Worm (Caenorhabditis elegans) whole organism, young adult: ENCODE data around the gene C01G10.17.
"Not testable (repeated sequence)": the region's sequence is repeated elsewhere in the genome, so short reads cannot be mapped to it uniquely, and the experiment has no call there.

Source experiments
- B0035.1 ChIP-seq: sonication (generic microtip); optimal IDR thresholded peaks from 2 replicates; lab custom pipeline; 2016; ENCODE audit warnings: missing genetic modification characterization, mild to moderate bottlenecking, missing compliant biosample characterization, missing genotype, missing genetic modification reagents
- B0336.3 ChIP-seq: fragments of 200-800 bp; sonication (Bioruptor generic); IDR thresholded peaks from 2 replicates; pipeline ENCODE4 v1.3.6; 2022; ENCODE audit warnings: missing genetic modification characterization, missing compliant biosample characterization
- C17E4.6 ChIP-seq: fragments of 200-800 bp; sonication (Bioruptor generic); IDR thresholded peaks from 2 replicates; pipeline ENCODE4 v1.3.6; 2022; ENCODE audit warnings: missing genetic modification reagents, missing genetic modification characterization, missing compliant biosample characterization
- D2030.7 ChIP-seq: fragments of 200-800 bp; sonication (Bioruptor generic); IDR thresholded peaks from 2 replicates; pipeline ENCODE4 v1.3.6; 2022; ENCODE audit warnings: missing genetic modification reagents, missing genetic modification characterization, missing compliant biosample characterization
- F23B12.7 ChIP-seq: sonication (generic microtip); optimal IDR thresholded peaks from 2 replicates; lab custom pipeline; 2017; ENCODE audit warnings: missing genetic modification characterization, mild to moderate bottlenecking, missing compliant biosample characterization, antibody characterized with exemption, moderate library complexity; ENCODE audit not compliant: insufficient read depth
- F55B11.4 ChIP-seq: sonication (generic microtip); optimal IDR thresholded peaks from 2 replicates; lab custom pipeline; 2016; ENCODE audit warnings: missing compliant biosample characterization, missing genetic modification characterization, borderline replicate concordance; ENCODE audit not compliant: insufficient read depth
- ZK185.1 ChIP-seq: sonication (generic microtip); optimal IDR thresholded peaks from 2 replicates; lab custom pipeline; 2016; ENCODE audit warnings: mild to moderate bottlenecking, missing genetic modification characterization, missing compliant biosample characterization; ENCODE audit not compliant: poor library complexity, severe bottlenecking
- aptf-3 ChIP-seq: fragments of 200-800 bp; sonication (Bioruptor generic); IDR thresholded peaks from 2 replicates; pipeline ENCODE4 v1.3.6; 2022; ENCODE audit warnings: missing genetic modification characterization, missing compliant biosample characterization
- attf-3 ChIP-seq: fragments of 200-800 bp; sonication (Bioruptor generic); conservative IDR thresholded peaks from 2 replicates; pipeline ENCODE4 v1.3.6; 2022; ENCODE audit warnings: missing genetic modification reagents, missing genetic modification characterization, missing compliant biosample characterization
- bed-2 ChIP-seq: fragments of 200-800 bp; sonication (Bioruptor generic); IDR thresholded peaks from 2 replicates; pipeline ENCODE4 v1.3.6; 2022; ENCODE audit warnings: missing genetic modification reagents, missing genetic modification characterization, missing compliant biosample characterization
- ceh-79 ChIP-seq: sonication (generic microtip); optimal IDR thresholded peaks from 2 replicates; lab custom pipeline; 2017; ENCODE audit warnings: mild to moderate bottlenecking, missing genetic modification characterization, missing compliant biosample characterization
- egl-18 ChIP-seq: fragments of 200-800 bp; sonication (Bioruptor generic); IDR thresholded peaks from 2 replicates; pipeline ENCODE4 v1.3.6; 2022; ENCODE audit warnings: missing genetic modification reagents, missing genetic modification characterization, missing compliant biosample characterization
- fkh-3 ChIP-seq: sonication (generic microtip); optimal IDR thresholded peaks from 2 replicates; lab custom pipeline; 2016; ENCODE audit warnings: mild to moderate bottlenecking, missing genetic modification characterization, missing compliant biosample characterization
- hlh-12 ChIP-seq: sonication (generic microtip); optimal IDR thresholded peaks from 2 replicates; lab custom pipeline; 2016; ENCODE audit warnings: missing genetic modification characterization, missing compliant biosample characterization
- hsf-1 ChIP-seq: fragments of 200-800 bp; sonication (Bioruptor generic); IDR thresholded peaks from 2 replicates; pipeline ENCODE4 v1.3.6; 2022; ENCODE audit warnings: missing genetic modification reagents, missing genetic modification characterization, missing compliant biosample characterization
- let-526 ChIP-seq: fragments of 200-800 bp; sonication (Bioruptor generic); IDR thresholded peaks from 2 replicates; pipeline ENCODE4 v1.3.6; 2022; ENCODE audit warnings: missing genetic modification reagents, missing genetic modification characterization, missing compliant biosample characterization
- let-607 ChIP-seq, 2 experiments: fragments of 200-800 bp in 1 of 2; sonication (Bioruptor generic) in 1 of 2; sonication (generic microtip) in 1 of 2; optimal IDR thresholded peaks; 2 replicates each; lab custom pipeline; 2016 to 2018; ENCODE audit warnings: mild to moderate bottlenecking in 2 of 2, missing compliant biosample characterization in 2 of 2, missing genetic modification characterization in 2 of 2, moderate library complexity in 2 of 2, missing genotype in 1 of 2
- lin-26 ChIP-seq: fragments of 200-800 bp; sonication (Bioruptor generic); IDR thresholded peaks from 2 replicates; pipeline ENCODE4 v1.3.6; 2022; ENCODE audit warnings: missing genetic modification reagents, missing genetic modification characterization, missing compliant biosample characterization
- lsl-1 ChIP-seq: fragments of 200-800 bp; sonication (Bioruptor generic); optimal IDR thresholded peaks from 2 replicates; lab custom pipeline; 2018; ENCODE audit warnings: mild to moderate bottlenecking, missing genetic modification characterization, moderate library complexity, missing compliant biosample characterization
- lsy-27 ChIP-seq: sonication (generic microtip); optimal IDR thresholded peaks from 2 replicates; lab custom pipeline; 2017; ENCODE audit warnings: missing genetic modification characterization, mild to moderate bottlenecking, missing compliant biosample characterization, antibody characterized with exemption, missing genotype, borderline replicate concordance; ENCODE audit not compliant: insufficient read depth
- madf-3 ChIP-seq: fragments of 200-800 bp; sonication (Bioruptor generic); IDR thresholded peaks from 2 replicates; pipeline ENCODE4 v1.3.6; 2022; ENCODE audit warnings: missing genetic modification reagents, missing genetic modification characterization, missing compliant biosample characterization
- madf-6 ChIP-seq: fragments of 200-800 bp; sonication (Bioruptor generic); IDR thresholded peaks from 2 replicates; pipeline ENCODE4 v1.3.6; 2022; ENCODE audit warnings: missing genetic modification reagents, missing genetic modification characterization, missing compliant biosample characterization
- mxl-1 ChIP-seq: sonication (generic microtip); optimal IDR thresholded peaks from 2 replicates; lab custom pipeline; 2016; ENCODE audit warnings: missing genetic modification characterization, missing compliant biosample characterization
- pbrm-1 ChIP-seq: fragments of 200-800 bp; sonication (Bioruptor generic); IDR thresholded peaks from 2 replicates; pipeline ENCODE4 v1.3.6; 2022; ENCODE audit warnings: missing genetic modification reagents, missing genetic modification characterization, missing compliant biosample characterization
- snpc-1.1 ChIP-seq: sonication (generic microtip); optimal IDR thresholded peaks from 2 replicates; lab custom pipeline; 2017; ENCODE audit warnings: missing genetic modification characterization, mild to moderate bottlenecking, missing compliant biosample characterization, antibody characterized with exemption, moderate library complexity, missing genotype, missing genetic modification reagents; ENCODE audit not compliant: insufficient read depth
- snpc-1.3 ChIP-seq: sonication (generic microtip); optimal IDR thresholded peaks from 2 replicates; lab custom pipeline; 2017; ENCODE audit warnings: missing genetic modification characterization, mild to moderate bottlenecking, missing compliant biosample characterization, antibody characterized with exemption, moderate library complexity, missing genotype, missing genetic modification reagents; ENCODE audit not compliant: insufficient read depth
- tbp1 ChIP-seq: fragments of 200-800 bp; sonication (Bioruptor generic); optimal IDR thresholded peaks from 2 replicates; lab custom pipeline; 2018; ENCODE audit warnings: mild to moderate bottlenecking, missing genetic modification characterization, missing compliant biosample characterization
- xnd-1 ChIP-seq: sonication (generic microtip); optimal IDR thresholded peaks from 2 replicates; lab custom pipeline; 2016; ENCODE audit warnings: missing genotype, missing genetic modification reagents, missing genetic modification characterization, missing compliant biosample characterization
- ztf-18 ChIP-seq: sonication (generic microtip); optimal IDR thresholded peaks from 2 replicates; lab custom pipeline; 2016; ENCODE audit warnings: missing genotype, mild to moderate bottlenecking, missing genetic modification characterization, missing compliant biosample characterization
- ztf-26 ChIP-seq: sonication (generic microtip); optimal IDR thresholded peaks from 2 replicates; lab custom pipeline; 2017; ENCODE audit warnings: missing genetic modification characterization, missing compliant biosample characterization
- ztf-28 ChIP-seq: fragments of 200-800 bp; sonication (Bioruptor generic); IDR thresholded peaks from 2 replicates; pipeline ENCODE4 v1.3.6; 2022; ENCODE audit warnings: missing genetic modification reagents, missing genetic modification characterization, missing compliant biosample characterization

C01G10.17 gene

ce11 chrV:15113992-15114391, 23.4 kb downstream of the C01G10.17 start, which contains the start of gene T01G5.6:
Gene T01G5.6, minus strand, starts transcription at chrV:15114092.
- TF ChIP-seq let-607 (tag; optimal IDR thresholded peaks at IDR 0.05; lab: Kevin White, UChicago), result no peak
- TF ChIP-seq, all 124 proteins: peak for 0

ce11 chrV:15115968-15116367, 25.4 kb downstream of the C01G10.17 start, which contains the start of gene T01G5.8:
Gene T01G5.8, plus strand, starts transcription at chrV:15116268.
- not testable (repeated sequence) for TF ChIP-seq bed-2 (GFP tag; lab: Robert Waterston, UW); fkh-3 (tag; lab: Kevin White, UChicago); lsy-27 (tag; lab: Kevin White, UChicago)
- TF ChIP-seq, all 124 proteins: peak for 0; not testable (repeated sequence) for 124

ce11 chrV:15119517-15119916, 29.0 kb downstream of the C01G10.17 start, which contains the start of gene flor-1:
Gene flor-1, minus strand, starts transcription at chrV:15119617.
- TF ChIP-seq bed-2 (GFP tag; lab: Robert Waterston, UW) (no peak), ztf-26 (no peak), egl-18 (GFP tag; lab: Robert Waterston, UW) (no peak), ZK185.1 (no peak), hlh-12 (no peak), B0035.1 (tag; lab: Kevin White, UChicago) (no peak), ceh-79 (tag; lab: Kevin White, UChicago) (no peak), F23B12.7 (tag; lab: Kevin White, UChicago) (no peak), F55B11.4 (tag; lab: Kevin White, UChicago) (no peak), let-526 (GFP tag; lab: Robert Waterston, UW) (no peak), madf-3 (GFP tag; lab: Robert Waterston, UW) (no peak), attf-3 (GFP tag; lab: Robert Waterston, UW) (no peak), madf-6 (GFP tag; lab: Robert Waterston, UW) (no peak), snpc-1.3 (no peak)

- not testable (repeated sequence) for TF ChIP-seq lsl-1 (GFP tag; lab: Kevin White, UChicago); hsf-1 (GFP tag; lab: Robert Waterston, UW); F23B12.7 (tag; lab: Kevin White, UChicago)
- TF ChIP-seq, all 124 proteins: peak for 0; not testable (repeated sequence) for 124
These were observed 34.6 kb downstream of the C01G10.17 start, which contains the start of gene ugt-30 for ce11 chrV:15125162-15125561. Gene ugt-30, minus strand, starts transcription at chrV:15125262.

ce11 chrV:15127413-15127812, 36.9 kb downstream of the C01G10.17 start, which contains the start of gene srj-27:
Gene srj-27, minus strand, starts transcription at chrV:15127513.
- TF ChIP-seq mxl-1 (tag; lab: Kevin White, UChicago) (no peak), B0336.3 (GFP tag; lab: Robert Waterston, UW) (no peak), F55B11.4 (tag; lab: Kevin White, UChicago) (no peak), aptf-3 (GFP tag; lab: Robert Waterston, UW) (no peak), lin-26 (GFP tag; lab: Robert Waterston, UW) (no peak), tbp1 (GFP tag; lab: Kevin White, UChicago) (no peak), C17E4.6 (GFP tag; lab: Robert Waterston, UW) (no peak), pbrm-1 (no peak), ztf-18 (tag; lab: Kevin White, UChicago) (no peak), snpc-1.1 (tag; lab: Kevin White, UChicago) (no peak), ztf-28 (GFP tag; lab: Robert Waterston, UW) (no peak), D2030.7 (no peak), xnd-1 (no peak)
